Worm (Caenorhabditis elegans): ENCODE data around the gene E01G6.2.

- TF ChIP-seq attf-6 (GFP tag; IDR thresholded peaks at IDR 0.05) (no peak), Y56A3A.18 (GFP tag; IDR thresholded peaks at IDR 0.05) (no peak)
Measured at ce11 chrX:12212801-12213200, 43.6 kb upstream of the E01G6.2 start, which contains the start of gene cab-1.

Data from whole organism, young adult.